Worm (Caenorhabditis elegans) whole organism, dauer: Measurements from ENCODE around the gene fipr-6.

Source experiments
- unc-62 ChIP-seq: sonication (generic microtip); optimal IDR thresholded peaks from 2 replicates; lab custom pipeline; 2017; ENCODE audit warnings: missing biosample characterization, missing genetic modification reagents, missing genetic modification characterization

fipr-6 gene

DNA sequence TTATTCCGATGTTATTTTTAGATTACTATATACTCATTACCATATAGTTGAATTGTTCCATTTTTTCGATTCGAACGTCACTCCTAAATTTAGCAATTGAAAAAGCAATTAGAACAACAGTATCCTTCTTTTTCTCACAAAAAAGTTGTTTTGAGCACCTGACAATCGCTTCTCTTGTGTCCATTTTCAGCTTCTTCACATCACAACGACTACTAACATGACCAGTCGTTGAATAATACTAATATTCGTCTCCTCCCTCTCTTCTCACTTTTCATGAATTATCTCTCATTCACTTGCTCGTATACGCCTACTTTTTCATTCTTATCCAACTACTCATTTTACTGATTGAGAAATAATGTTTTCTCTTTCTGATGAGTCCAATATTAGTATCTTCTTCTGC is 14.3 kb upstream of the fipr-6 start, which contains the start of gene ZK856.14:
Gene ZK856.14 (plus strand): TSS at position 301 of the 400 bp plus-strand sequence.
- TF ChIP-seq unc-62, result no peak

DNA sequence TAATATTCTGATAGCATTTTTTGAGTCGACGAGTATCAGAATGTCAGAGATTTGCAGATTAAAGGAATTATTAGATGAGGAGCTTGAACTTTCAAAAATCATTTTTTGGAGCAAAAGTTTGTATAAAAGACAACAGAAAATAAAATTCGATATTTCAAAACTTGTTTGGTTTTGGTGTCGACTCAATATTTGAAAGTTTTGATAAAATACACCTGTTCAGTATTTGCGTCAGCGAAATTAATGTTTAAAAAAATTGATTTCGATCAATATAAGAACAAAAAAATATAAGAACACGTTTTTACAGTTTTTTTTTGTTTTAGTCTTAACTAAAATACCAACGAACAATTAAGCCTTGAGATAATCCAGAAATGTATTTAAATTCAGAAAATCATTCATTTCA is 10.4 kb upstream of the fipr-6 start, which contains the start of gene C12D8.13:
Gene C12D8.13 (minus strand): TSS at position 101 of the 400 bp plus-strand sequence.
- TF ChIP-seq unc-62, result no peak

DNA sequence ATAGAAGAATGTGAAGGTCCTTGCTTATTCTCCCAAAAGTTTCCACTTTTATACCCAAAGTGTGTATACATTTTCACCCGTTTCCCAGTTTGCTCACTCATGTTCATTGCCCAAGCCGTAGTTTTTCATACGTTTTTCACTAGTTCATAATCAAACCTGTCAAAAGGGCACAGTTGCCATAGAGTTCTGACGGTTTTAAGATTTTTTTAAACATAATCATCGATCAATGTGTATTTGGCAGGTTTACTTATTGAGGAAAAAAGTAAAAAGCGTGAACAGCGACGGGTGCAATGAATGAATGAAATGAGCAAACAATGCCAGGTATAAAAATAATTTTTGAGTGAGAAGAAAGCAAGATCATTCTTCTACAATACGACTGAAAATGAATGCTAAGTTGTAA is 9.7 kb upstream of the fipr-6 start, which contains the start of the genes fipr-5 and fipr-9:
Gene fipr-5 (minus strand): TSS at position 101 of the 400 bp plus-strand sequence.
Gene fipr-9 (plus strand): TSS at position 346 of the 400 bp plus-strand sequence.
- TF ChIP-seq unc-62, result no peak

ce11 chrV:10222007-10222406 is 9.0 kb upstream of the fipr-6 start, which contains the start of gene C12D8.20:
C12D8.20 (plus strand) TSS chrV:10222307.
- no peak for TF ChIP-seq unc-62

ce11 chrV:10224619-10225018 is 6.4 kb upstream of the fipr-6 start:
- no peak for TF ChIP-seq unc-62

DNA sequence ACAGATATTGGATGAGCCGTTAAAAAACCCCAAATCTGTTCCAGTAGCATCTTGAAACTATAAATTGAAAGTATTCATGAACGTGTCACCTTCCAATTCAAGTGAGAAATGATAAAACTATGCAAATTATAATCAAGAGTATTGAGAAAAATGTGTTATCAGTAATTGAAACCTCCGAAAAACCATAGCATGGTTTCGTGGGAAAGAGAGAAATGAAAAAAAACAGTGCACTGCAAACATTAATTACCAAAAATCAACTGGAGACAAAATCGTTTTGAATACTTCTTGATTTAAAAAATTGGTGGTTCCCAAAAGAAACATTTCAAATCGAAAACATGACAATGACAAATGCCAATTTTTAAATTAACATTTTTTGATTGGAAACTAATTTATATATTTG is 5.4 kb upstream of the fipr-6 start, which contains the start of gene daf-36:
Gene daf-36 (minus strand): TSS at position 101 of the 400 bp plus-strand sequence.
- no peak for TF ChIP-seq unc-62

DNA sequence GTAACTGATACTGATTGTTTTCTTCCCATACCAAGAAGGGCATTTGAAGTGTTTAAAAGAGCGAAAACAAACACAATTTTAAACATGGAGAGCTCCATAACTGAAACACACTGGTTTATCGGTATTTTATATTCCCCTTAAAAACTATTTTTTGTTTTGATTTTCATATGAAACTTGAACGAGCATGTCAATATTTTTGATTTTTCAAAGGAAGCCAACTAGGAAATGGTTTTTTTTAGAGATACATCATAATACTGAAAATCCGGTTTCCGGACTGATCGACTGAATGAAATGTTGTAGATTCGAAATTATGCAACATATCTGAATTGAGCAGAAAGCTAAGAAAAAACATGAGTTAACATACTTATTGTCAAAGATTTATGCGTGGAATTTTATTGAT is 3.7 kb upstream of the fipr-6 start, which contains the start of gene ttr-19:
Gene ttr-19 (minus strand): TSS at position 101 of the 400 bp plus-strand sequence.
- TF ChIP-seq unc-62, result no peak

DNA sequence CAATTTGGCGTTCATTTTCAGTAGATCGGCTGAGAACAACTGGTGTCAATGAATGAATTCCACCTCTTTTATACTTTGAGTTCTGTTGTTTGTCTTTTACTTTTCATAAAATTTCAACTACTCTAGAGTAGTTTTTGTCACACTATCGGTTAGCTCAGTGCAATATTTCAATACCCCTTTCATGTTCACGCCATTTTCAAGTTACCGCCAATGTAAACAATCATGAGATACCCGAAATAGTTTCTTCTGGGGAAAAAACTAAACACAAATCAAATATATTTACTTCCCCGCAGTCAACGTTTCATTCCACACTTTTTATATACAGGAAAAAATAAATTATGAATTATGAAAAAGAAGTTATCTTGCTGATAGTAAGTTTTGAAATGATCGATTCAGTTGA is 2.7 kb upstream of the fipr-6 start, which contains the start of gene fipr-4:
Gene fipr-4 (minus strand): TSS at position 101 of the 400 bp plus-strand sequence.
- TF ChIP-seq unc-62, result no peak

DNA sequence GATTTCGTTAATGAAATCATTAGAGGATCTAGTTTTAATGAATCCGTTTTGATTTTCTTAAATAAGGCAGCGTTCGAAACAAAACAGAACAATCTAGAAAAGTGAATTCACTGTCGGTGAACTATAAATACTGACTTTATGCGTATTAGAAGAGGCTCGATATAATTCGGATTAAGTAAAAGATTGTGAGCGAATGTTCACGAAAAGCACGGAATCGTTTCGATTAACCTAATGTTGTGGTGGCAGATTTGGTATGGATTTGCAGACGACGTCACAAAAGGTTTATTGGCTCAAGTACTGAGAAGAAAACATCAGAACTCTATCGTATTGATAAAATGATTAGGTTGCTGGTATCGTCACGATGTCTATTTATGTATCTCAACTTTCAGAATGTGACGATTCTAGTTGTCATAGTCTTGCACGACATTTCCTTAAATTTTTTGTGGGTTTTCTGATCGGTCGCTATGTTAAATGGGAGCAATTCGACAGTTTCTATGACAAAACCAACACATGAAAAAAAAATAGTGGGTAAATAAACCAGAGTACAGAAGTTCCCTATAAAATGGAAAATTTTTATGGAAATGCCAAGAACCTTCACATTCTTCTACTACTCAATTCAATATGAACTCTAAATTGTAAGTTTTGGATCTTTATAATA is 1.7 kb upstream of the fipr-6 start, which contains the start of the genes pyt-1 and fipr-7:
Gene pyt-1 (minus strand): TSS at position 101 of the 658 bp plus-strand sequence.
Gene fipr-7 (plus strand): TSS at position 608 of the 658 bp plus-strand sequence.
- TF ChIP-seq unc-62, result no peak

- no peak for TF ChIP-seq unc-62
These were observed 2.3 kb downstream of the fipr-6 start, which contains the start of gene str-182 for ce11 chrV:10233330-10233729. str-182 (minus strand) TSS chrV:10233430.

DNA sequence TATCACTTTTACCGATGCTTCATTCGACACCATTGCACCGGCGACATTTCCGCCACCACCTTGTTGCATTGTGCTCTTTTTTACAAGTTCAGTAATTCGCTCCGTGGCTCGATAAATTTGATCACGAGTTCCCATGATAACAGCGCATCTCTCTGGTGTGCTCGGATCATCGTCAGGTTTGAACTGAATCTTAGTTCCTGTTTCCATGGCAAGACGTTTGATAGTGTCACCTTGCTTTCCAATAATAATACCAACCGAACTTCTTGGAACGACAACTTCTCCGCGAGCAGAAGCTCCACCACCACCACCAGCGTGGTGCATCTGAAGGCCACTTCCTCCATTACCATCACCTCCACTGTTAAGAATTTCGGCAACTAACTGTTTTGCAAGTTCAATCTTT is 6.1 kb downstream of the fipr-6 start:
- no peak for TF ChIP-seq unc-62

- TF ChIP-seq unc-62, result no peak
These were observed 7.0 kb downstream of the fipr-6 start for ce11 chrV:10237959-10238444.

ce11 chrV:10238665-10239064 is 7.6 kb downstream of the fipr-6 start, which contains the start of gene fubl-1:
fubl-1 (minus strand) TSS chrV:10238866.
- TF ChIP-seq unc-62, result no peak

ce11 chrV:10239861-10240260 is 8.8 kb downstream of the fipr-6 start, which contains the start of gene fipr-8:
fipr-8 (minus strand) TSS chrV:10239961.
- no peak for TF ChIP-seq unc-62

ce11 chrV:10241121-10241803 is 10.2 kb downstream of the fipr-6 start, which contains the start of the genes C12D8.21 and col-148:
C12D8.21 (minus strand) TSS chrV:10241188.
col-148 (plus strand) TSS chrV:10241753.
- TF ChIP-seq unc-62, result no peak

DNA sequence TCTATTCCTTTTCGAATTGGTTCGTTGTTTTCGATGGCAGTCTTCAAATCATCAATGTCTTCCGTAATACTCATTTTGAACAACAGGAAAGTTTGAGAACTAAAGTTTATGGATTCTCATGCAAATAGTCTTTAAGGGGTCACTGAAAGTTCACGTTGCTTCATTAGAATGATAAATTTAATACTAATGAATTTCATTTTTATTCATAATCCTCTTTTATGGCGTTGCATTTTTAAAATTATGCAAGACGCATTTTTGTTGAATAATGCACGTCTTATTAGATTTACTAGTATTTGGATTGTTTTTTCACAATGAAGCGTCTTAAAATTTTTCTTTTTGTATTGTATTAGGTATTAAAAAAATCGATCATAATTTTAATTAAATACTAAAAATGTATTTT is 12.1 kb downstream of the fipr-6 start, which contains the start of gene C12D8.9:
Gene C12D8.9 (minus strand): TSS at position 101 of the 400 bp plus-strand sequence.
- TF ChIP-seq unc-62, result no peak
